Worm (Caenorhabditis elegans) whole organism, L4 larva: ENCODE data around the gene dmsr-8.

Experiments used
- D1046.2 ChIP-seq: fragments of 200-800 bp; sonication (Bioruptor generic); IDR thresholded peaks from 2 replicates; pipeline ENCODE4 v1.3.6; 2022; ENCODE audit warnings: missing genetic modification characterization, missing compliant biosample characterization
- F10B5.3 ChIP-seq: sonication (generic microtip); optimal IDR thresholded peaks from 2 replicates; lab custom pipeline; 2016; ENCODE audit warnings: mild to moderate bottlenecking, missing genetic modification characterization, missing compliant biosample characterization
- F44E2.7 ChIP-seq: fragments of 200-800 bp; sonication (Bioruptor generic); IDR thresholded peaks from 2 replicates; pipeline ENCODE4 v2.1.2; 2022; ENCODE audit warnings: missing genetic modification characterization, missing compliant biosample characterization
- R02D3.7 ChIP-seq: fragments of 150-350 bp; sonication (generic microtip); optimal IDR thresholded peaks from 3 replicates; lab custom pipeline; 2014; ENCODE audit warnings: missing biosample characterization, missing genetic modification characterization
- Y75B8A.6 ChIP-seq: fragments of 200-800 bp; sonication (Bioruptor generic); IDR thresholded peaks from 2 replicates; pipeline ENCODE4 v1.3.6; 2022; ENCODE audit warnings: missing genetic modification reagents, missing genetic modification characterization, missing compliant biosample characterization
- aha-1 ChIP-seq: fragments of 150-350 bp; peaks from one replicate; lab custom pipeline; 2014; ENCODE audit warnings: missing biosample characterization, missing genetic modification characterization
- aly-2 ChIP-seq: sonication (generic microtip); optimal IDR thresholded peaks from 2 replicates; lab custom pipeline; 2018; ENCODE audit warnings: missing biosample characterization, missing genetic modification characterization
- ama-1 ChIP-seq: fragments of 150-350 bp; optimal IDR thresholded peaks from 2 replicates; lab custom pipeline; 2014; ENCODE audit warnings: inconsistent platforms, mixed read lengths
- attf-4 ChIP-seq: sonication (generic microtip); optimal IDR thresholded peaks from 3 replicates; lab custom pipeline; 2017; ENCODE audit warnings: missing biosample characterization, missing genetic modification characterization
- ceh-32 ChIP-seq: sonication (generic microtip); optimal IDR thresholded peaks from 2 replicates; lab custom pipeline; 2016; ENCODE audit warnings: mild to moderate bottlenecking, missing genetic modification characterization, missing compliant biosample characterization; ENCODE audit not compliant: poor library complexity
- daf-16 ChIP-seq, 3 experiments: sonication (generic microtip); optimal IDR thresholded peaks; 2 replicates each; lab custom pipeline; 2016 to 2017; ENCODE audit warnings: missing genetic modification characterization in 3 of 3, missing genetic modification reagents in 3 of 3, mild to moderate bottlenecking in 2 of 3, missing compliant biosample characterization in 2 of 3, missing biosample characterization in 1 of 3, moderate library complexity in 1 of 3
- daf-8 ChIP-seq: fragments of 200-800 bp; sonication (Bioruptor generic); IDR thresholded peaks from 2 replicates; pipeline ENCODE4 v1.3.6; 2022; ENCODE audit warnings: missing genetic modification characterization, missing compliant biosample characterization
- dpl-1 ChIP-seq: fragments of 150-350 bp; optimal IDR thresholded peaks from 2 replicates; lab custom pipeline; 2014; ENCODE audit warnings: missing biosample characterization, missing genetic modification reagents, missing genetic modification characterization
- duxl-1 ChIP-seq: sonication (generic microtip); optimal IDR thresholded peaks from 2 replicates; lab custom pipeline; 2016; ENCODE audit warnings: mild to moderate bottlenecking, missing genetic modification characterization, moderate library complexity, missing compliant biosample characterization; ENCODE audit not compliant: poor library complexity
- egl-27 ChIP-seq: sonication (generic microtip); optimal IDR thresholded peaks from 3 replicates; lab custom pipeline; 2017; ENCODE audit warnings: missing biosample characterization, missing genetic modification reagents, missing genetic modification characterization
- fos-1 ChIP-seq: fragments of 150-350 bp; optimal IDR thresholded peaks from 2 replicates; lab custom pipeline; 2014; ENCODE audit warnings: missing biosample characterization, missing genetic modification characterization
- gei-8 ChIP-seq: fragments of 200-800 bp; sonication (Bioruptor generic); optimal IDR thresholded peaks from 2 replicates; lab custom pipeline; 2018; ENCODE audit warnings: mild to moderate bottlenecking, missing genetic modification characterization, missing compliant biosample characterization
- hif-1 ChIP-seq, 2 experiments: sonication (generic microtip); optimal IDR thresholded peaks; 2 replicates each; lab custom pipeline; 2016 to 2017; ENCODE audit warnings: missing compliant biosample characterization in 2 of 2, missing genetic modification characterization in 2 of 2, missing genetic modification reagents in 2 of 2, missing genotype in 2 of 2, mild to moderate bottlenecking in 1 of 2
- hlh-11 ChIP-seq: fragments of 200-800 bp; sonication (Bioruptor generic); optimal IDR thresholded peaks from 2 replicates; lab custom pipeline; 2018; ENCODE audit warnings: mild to moderate bottlenecking, missing genetic modification characterization, missing compliant biosample characterization
- hmg-1.1 ChIP-seq: fragments of 200-800 bp; sonication (Bioruptor generic); IDR thresholded peaks from 2 replicates; pipeline ENCODE4 v1.3.6; 2022; ENCODE audit warnings: missing genetic modification reagents, missing genetic modification characterization, missing compliant biosample characterization
- lim-7 ChIP-seq: fragments of 200-800 bp; sonication (Bioruptor generic); IDR thresholded peaks from 2 replicates; pipeline ENCODE4 v1.3.6; 2022; ENCODE audit warnings: missing genetic modification characterization, missing compliant biosample characterization
- lin-1 ChIP-seq: fragments of 200-800 bp; sonication (Bioruptor generic); IDR thresholded peaks from 2 replicates; pipeline ENCODE4 v1.3.6; 2022; ENCODE audit warnings: missing genetic modification reagents, missing genetic modification characterization, missing compliant biosample characterization
- lin-13 ChIP-seq: fragments of 150-350 bp; optimal IDR thresholded peaks from 2 replicates; lab custom pipeline; 2014; ENCODE audit warnings: missing biosample characterization, missing genetic modification reagents, missing genetic modification characterization
- lin-29 ChIP-seq: fragments of 200-800 bp; sonication (Bioruptor generic); IDR thresholded peaks from 2 replicates; pipeline ENCODE4 v1.3.6; 2022; ENCODE audit warnings: missing genetic modification reagents, missing genetic modification characterization, missing compliant biosample characterization
- lin-38 ChIP-seq: fragments of 200-800 bp; sonication (Bioruptor generic); IDR thresholded peaks from 2 replicates; pipeline ENCODE4 v1.3.6; 2022; ENCODE audit warnings: missing genetic modification reagents, missing genetic modification characterization, missing compliant biosample characterization
- lir-3 ChIP-seq: sonication (generic microtip); optimal IDR thresholded peaks from 2 replicates; lab custom pipeline; 2016; ENCODE audit warnings: mild to moderate bottlenecking, missing genetic modification characterization, missing compliant biosample characterization
- lsy-2 ChIP-seq, 2 experiments: fragments of 150-350 bp in 1 of 2; sonication (generic microtip) in 1 of 2; optimal IDR thresholded peaks; 2 replicates each; lab custom pipeline; 2014 to 2017; ENCODE audit warnings: missing biosample characterization in 2 of 2, missing genetic modification characterization in 2 of 2
- mdl-1 ChIP-seq, 2 experiments: fragments of 150-350 bp in 1 of 2; sonication (generic microtip) in 1 of 2; optimal IDR thresholded peaks; 2 replicates each; lab custom pipeline; 2014 to 2017; ENCODE audit warnings: missing biosample characterization in 2 of 2, missing genetic modification characterization in 2 of 2
- mxl-2 ChIP-seq: fragments of 200-800 bp; sonication (Bioruptor generic); conservative IDR thresholded peaks from 2 replicates; pipeline ENCODE4 v1.3.6; 2022; ENCODE audit warnings: missing genetic modification reagents, missing genetic modification characterization, missing compliant biosample characterization
- mxl-3 ChIP-seq: fragments of 200-800 bp; sonication (Bioruptor generic); optimal IDR thresholded peaks from 2 replicates; lab custom pipeline; 2018; ENCODE audit warnings: mild to moderate bottlenecking, missing genetic modification characterization, missing compliant biosample characterization
- nhr-10 ChIP-seq: fragments of 150-350 bp; optimal IDR thresholded peaks from 2 replicates; lab custom pipeline; 2014; ENCODE audit warnings: missing biosample characterization, missing genetic modification characterization
- nhr-237 ChIP-seq: sonication (generic microtip); optimal IDR thresholded peaks from 2 replicates; lab custom pipeline; 2017; ENCODE audit warnings: missing biosample characterization, missing genetic modification characterization
- nhr-28 ChIP-seq: fragments of 150-350 bp; optimal IDR thresholded peaks from 2 replicates; lab custom pipeline; 2014; ENCODE audit warnings: missing biosample characterization, missing genetic modification characterization
- nhr-48 ChIP-seq: sonication (generic microtip); optimal IDR thresholded peaks from 2 replicates; lab custom pipeline; 2016; ENCODE audit warnings: mild to moderate bottlenecking, missing genetic modification characterization, missing compliant biosample characterization
- nhr-76 ChIP-seq: fragments of 150-350 bp; optimal IDR thresholded peaks from 2 replicates; lab custom pipeline; 2014; ENCODE audit warnings: missing biosample characterization, missing genetic modification characterization
- sdz-12 ChIP-seq: fragments of 200-800 bp; sonication (Bioruptor generic); optimal IDR thresholded peaks from 2 replicates; lab custom pipeline; 2018; ENCODE audit warnings: mild to moderate bottlenecking, missing genetic modification characterization, missing compliant biosample characterization
- set-16 ChIP-seq: fragments of 200-800 bp; sonication (Bioruptor generic); IDR thresholded peaks from 2 replicates; pipeline ENCODE4 v1.3.6; 2022; ENCODE audit warnings: missing genetic modification reagents, missing genetic modification characterization, missing compliant biosample characterization
- spr-3 ChIP-seq: fragments of 200-800 bp; sonication (Bioruptor generic); optimal IDR thresholded peaks from 2 replicates; lab custom pipeline; 2018; ENCODE audit warnings: mild to moderate bottlenecking, missing genetic modification characterization, missing compliant biosample characterization
- tag-97 ChIP-seq: fragments of 200-800 bp; sonication (Bioruptor generic); IDR thresholded peaks from 2 replicates; pipeline ENCODE4 v1.3.6; 2022; ENCODE audit warnings: missing genetic modification characterization, missing compliant biosample characterization
- unc-39 ChIP-seq: sonication (generic microtip); optimal IDR thresholded peaks from 2 replicates; lab custom pipeline; 2017; ENCODE audit warnings: missing biosample characterization, missing genetic modification characterization
- zag-1 ChIP-seq: fragments of 150-350 bp; optimal IDR thresholded peaks from 2 replicates; lab custom pipeline; 2014; ENCODE audit warnings: missing biosample characterization, missing genetic modification characterization
- zfp-2 ChIP-seq: sonication (generic microtip); optimal IDR thresholded peaks from 2 replicates; lab custom pipeline; 2016; ENCODE audit warnings: mild to moderate bottlenecking, missing genetic modification characterization, missing compliant biosample characterization
- zfp-3 ChIP-seq: fragments of 200-800 bp; sonication (Bioruptor generic); conservative IDR thresholded peaks from 2 replicates; pipeline ENCODE4 v1.3.6; 2022; ENCODE audit warnings: missing genetic modification reagents, missing genetic modification characterization, missing compliant biosample characterization
- zip-11 ChIP-seq: fragments of 200-800 bp; sonication (Bioruptor generic); IDR thresholded peaks from 2 replicates; pipeline ENCODE4 v1.3.6; 2022; ENCODE audit warnings: missing genetic modification characterization, missing compliant biosample characterization

The dmsr-8 gene

ce11 chrV:10483995-10484394, 30.2 kb downstream of the dmsr-8 start (continued):
- TF ChIP-seq hlh-11 (tag; lab: Kevin White, UChicago) (peak; percentile 53), D1046.2 (no peak), mdl-1 (tag; optimal IDR thresholded peaks at IDR 0.05; lab: Kevin White, UChicago) (no peak), daf-16 (GFP tag; optimal IDR thresholded peaks at IDR 0.05; lab: Kevin White, UChicago) (no peak), daf-16 (tag; optimal IDR thresholded peaks at IDR 0.05; lab: Kevin White, UChicago) (peak; percentile 73), dpl-1 (GFP tag; lab: Kevin White, UChicago) (no peak), mxl-3 (GFP tag; lab: Kevin White, UChicago) (no peak), fos-1 (tag; lab: Kevin White, UChicago) (no peak), attf-4 (tag; lab: Kevin White, UChicago) (no peak), egl-27 (tag; lab: Kevin White, UChicago) (no peak), nhr-10 (tag; lab: Kevin White, UChicago) (no peak), duxl-1 (tag; lab: Kevin White, UChicago) (no peak), nhr-237 (no peak), hmg-1.1 (no peak), lin-38 (no peak), nhr-76 (tag; lab: Kevin White, UChicago) (no peak), lin-29 (GFP tag; lab: Robert Waterston, UW) (no peak), hif-1 (tag; optimal IDR thresholded peaks at IDR 0.05; lab: Kevin White, UChicago) (no peak), ceh-32 (tag; lab: Kevin White, UChicago) (no peak), zfp-3 (GFP tag; lab: Robert Waterston, UW) (no peak), gei-8 (GFP tag; lab: Kevin White, UChicago) (no peak), F10B5.3 (tag; lab: Kevin White, UChicago) (no peak), set-16 (GFP tag; lab: Robert Waterston, UW) (no peak), lir-3 (no peak), lin-13 (no peak), nhr-28 (tag; lab: Kevin White, UChicago) (peak; percentile 79), spr-3 (GFP tag; lab: Kevin White, UChicago) (no peak), lin-1 (GFP tag; lab: Robert Waterston, UW) (no peak), aha-1 (tag; lab: Kevin White, UChicago) (no peak), unc-39 (no peak), zag-1 (tag; lab: Kevin White, UChicago) (no peak), lim-7 (GFP tag; lab: Robert Waterston, UW) (no peak), zip-11 (GFP tag; lab: Robert Waterston, UW) (no peak), daf-8 (GFP tag; lab: Robert Waterston, UW) (no peak), nhr-48 (tag; lab: Kevin White, UChicago) (peak; percentile 2), aly-2 (tag; lab: Kevin White, UChicago) (no peak), ama-1 (lab: Kevin White, UChicago) (no peak), R02D3.7 (tag; lab: Kevin White, UChicago) (no peak), zfp-2 (no peak), F44E2.7 (GFP tag; lab: Robert Waterston, UW) (no peak), mxl-2 (GFP tag; lab: Robert Waterston, UW) (no peak), lsy-2 (tag; optimal IDR thresholded peaks at IDR 0.05; lab: Kevin White, UChicago) (no peak), sdz-12 (no peak), Y75B8A.6 (no peak), tag-97 (GFP tag; lab: Robert Waterston, UW) (no peak)
